Worm (Caenorhabditis elegans) whole organism, young adult: ENCODE results near the gene jmjd-3.1.

Source experiments
- B0019.2 ChIP-seq: fragments of 200-800 bp; sonication (Bioruptor generic); conservative IDR thresholded peaks from 2 replicates; pipeline ENCODE4 v1.3.6; 2022; ENCODE audit warnings: missing genetic modification reagents, missing genetic modification characterization, missing compliant biosample characterization
- B0336.3 ChIP-seq: fragments of 200-800 bp; sonication (Bioruptor generic); IDR thresholded peaks from 2 replicates; pipeline ENCODE4 v1.3.6; 2022; ENCODE audit warnings: missing genetic modification characterization, missing compliant biosample characterization
- F33H1.4 ChIP-seq: fragments of 200-800 bp; sonication (Bioruptor generic); IDR thresholded peaks from 2 replicates; pipeline ENCODE4 v1.3.6; 2022; ENCODE audit warnings: missing genetic modification reagents, missing genetic modification characterization, missing compliant biosample characterization
- F55B11.4 ChIP-seq: sonication (generic microtip); optimal IDR thresholded peaks from 2 replicates; lab custom pipeline; 2016; ENCODE audit warnings: missing compliant biosample characterization, missing genetic modification characterization, borderline replicate concordance; ENCODE audit not compliant: insufficient read depth
- Y56A3A.18 ChIP-seq: fragments of 200-800 bp; sonication (Bioruptor generic); IDR thresholded peaks from 2 replicates; pipeline ENCODE4 v1.3.6; 2022; ENCODE audit warnings: missing genetic modification reagents, missing genetic modification characterization, missing compliant biosample characterization
- Y67H2A.10 ChIP-seq: fragments of 200-800 bp; sonication (Bioruptor generic); conservative IDR thresholded peaks from 2 replicates; pipeline ENCODE4 v1.3.6; 2022; ENCODE audit warnings: missing genetic modification reagents, missing genetic modification characterization, missing compliant biosample characterization
- ama-1 ChIP-seq, 3 experiments: fragments of 150-350 bp in 1 of 3; sonication (generic microtip) in 2 of 3; optimal IDR thresholded peaks; 2 replicates each; lab custom pipeline; 2014 to 2018; ENCODE audit warnings: missing biosample characterization in 2 of 3, missing genetic modification characterization in 2 of 3, missing genetic modification reagents in 2 of 3
- aptf-2 ChIP-seq: fragments of 200-800 bp; sonication (Bioruptor generic); conservative IDR thresholded peaks from 2 replicates; pipeline ENCODE4 v1.3.6; 2022; ENCODE audit warnings: missing genetic modification reagents, missing genetic modification characterization, missing compliant biosample characterization
- aptf-3 ChIP-seq: fragments of 200-800 bp; sonication (Bioruptor generic); IDR thresholded peaks from 2 replicates; pipeline ENCODE4 v1.3.6; 2022; ENCODE audit warnings: missing genetic modification characterization, missing compliant biosample characterization
- atf-7 ChIP-seq: sonication (generic microtip); optimal IDR thresholded peaks from 2 replicates; lab custom pipeline; 2017; ENCODE audit warnings: mild to moderate bottlenecking, missing genetic modification characterization, missing compliant biosample characterization
- athp-1 ChIP-seq: sonication (generic microtip); optimal IDR thresholded peaks from 2 replicates; lab custom pipeline; 2017; ENCODE audit warnings: mild to moderate bottlenecking, missing genetic modification characterization, missing compliant biosample characterization
- attf-3 ChIP-seq: fragments of 200-800 bp; sonication (Bioruptor generic); conservative IDR thresholded peaks from 2 replicates; pipeline ENCODE4 v1.3.6; 2022; ENCODE audit warnings: missing genetic modification reagents, missing genetic modification characterization, missing compliant biosample characterization
- attf-6 ChIP-seq: fragments of 200-800 bp; sonication (Bioruptor generic); IDR thresholded peaks from 2 replicates; pipeline ENCODE4 v1.3.6; 2022; ENCODE audit warnings: missing genetic modification reagents, missing genetic modification characterization, missing compliant biosample characterization
- ccch-3 ChIP-seq: fragments of 200-800 bp; sonication (Bioruptor generic); optimal IDR thresholded peaks from 2 replicates; lab custom pipeline; 2018; ENCODE audit warnings: mild to moderate bottlenecking, missing genetic modification characterization, missing compliant biosample characterization
- ceh-100 ChIP-seq: fragments of 200-800 bp; sonication (Bioruptor generic); IDR thresholded peaks from 2 replicates; pipeline ENCODE4 v1.3.6; 2022; ENCODE audit warnings: missing genetic modification reagents, missing genetic modification characterization, missing compliant biosample characterization
- ceh-27 ChIP-seq: fragments of 200-800 bp; sonication (Bioruptor generic); optimal IDR thresholded peaks from 2 replicates; lab custom pipeline; 2018; ENCODE audit warnings: mild to moderate bottlenecking, missing genetic modification characterization, moderate library complexity, missing compliant biosample characterization
- ceh-40 ChIP-seq: fragments of 200-800 bp; sonication (Bioruptor generic); IDR thresholded peaks from 2 replicates; pipeline ENCODE4 v1.3.6; 2022; ENCODE audit warnings: missing genetic modification characterization, missing compliant biosample characterization
- ceh-91 ChIP-seq: fragments of 200-800 bp; sonication (Bioruptor generic); IDR thresholded peaks from 2 replicates; pipeline ENCODE4 v1.3.6; 2022; ENCODE audit warnings: missing genetic modification reagents, missing genetic modification characterization, missing compliant biosample characterization
- chd-7 ChIP-seq: sonication (generic microtip); optimal IDR thresholded peaks from 2 replicates; lab custom pipeline; 2016; ENCODE audit warnings: mild to moderate bottlenecking, missing genetic modification characterization, moderate library complexity, missing compliant biosample characterization
- dpl-1 ChIP-seq: fragments of 150-350 bp; optimal IDR thresholded peaks from 2 replicates; lab custom pipeline; 2014; ENCODE audit warnings: missing biosample characterization, missing genetic modification reagents, missing genetic modification characterization
- egl-18 ChIP-seq: fragments of 200-800 bp; sonication (Bioruptor generic); IDR thresholded peaks from 2 replicates; pipeline ENCODE4 v1.3.6; 2022; ENCODE audit warnings: missing genetic modification reagents, missing genetic modification characterization, missing compliant biosample characterization
- ets-4 ChIP-seq: fragments of 200-800 bp; sonication (Bioruptor generic); optimal IDR thresholded peaks from 2 replicates; lab custom pipeline; 2018; ENCODE audit warnings: mild to moderate bottlenecking, missing genetic modification characterization, missing compliant biosample characterization
- hmg-1.2 ChIP-seq: fragments of 200-800 bp; sonication (Bioruptor generic); IDR thresholded peaks from 2 replicates; pipeline ENCODE4 v1.3.6; 2022; ENCODE audit warnings: missing genetic modification reagents, missing genetic modification characterization, missing compliant biosample characterization
- let-607 ChIP-seq, 2 experiments: fragments of 200-800 bp in 1 of 2; sonication (Bioruptor generic) in 1 of 2; sonication (generic microtip) in 1 of 2; optimal IDR thresholded peaks; 2 replicates each; lab custom pipeline; 2016 to 2018; ENCODE audit warnings: mild to moderate bottlenecking in 2 of 2, missing compliant biosample characterization in 2 of 2, missing genetic modification characterization in 2 of 2, moderate library complexity in 2 of 2, missing genotype in 1 of 2
- lin-40 ChIP-seq: sonication (generic microtip); optimal IDR thresholded peaks from 2 replicates; lab custom pipeline; 2016; ENCODE audit warnings: missing genetic modification characterization, mild to moderate bottlenecking, missing compliant biosample characterization, missing genotype, missing genetic modification reagents
- lsy-27 ChIP-seq: sonication (generic microtip); optimal IDR thresholded peaks from 2 replicates; lab custom pipeline; 2017; ENCODE audit warnings: missing genetic modification characterization, mild to moderate bottlenecking, missing compliant biosample characterization, antibody characterized with exemption, missing genotype, borderline replicate concordance; ENCODE audit not compliant: insufficient read depth
- madf-10 ChIP-seq: sonication (generic microtip); optimal IDR thresholded peaks from 2 replicates; lab custom pipeline; 2016; ENCODE audit warnings: mild to moderate bottlenecking, missing genetic modification characterization, missing compliant biosample characterization
- nfya-1 ChIP-seq: sonication (generic microtip); optimal IDR thresholded peaks from 2 replicates; lab custom pipeline; 2017; ENCODE audit warnings: antibody characterized with exemption, missing compliant biosample characterization, missing genetic modification characterization, borderline replicate concordance; ENCODE audit not compliant: insufficient read depth
- nfya-2 ChIP-seq: fragments of 200-800 bp; sonication (Bioruptor generic); IDR thresholded peaks from 2 replicates; pipeline ENCODE4 v1.3.6; 2022; ENCODE audit warnings: missing genetic modification reagents, missing genetic modification characterization, missing compliant biosample characterization
- nhr-80 ChIP-seq: sonication (generic microtip); optimal IDR thresholded peaks from 2 replicates; lab custom pipeline; 2016; ENCODE audit warnings: missing genetic modification characterization, missing compliant biosample characterization
- pha-4 ChIP-seq: fragments of 150-350 bp; sonication (generic microtip); optimal IDR thresholded peaks from 2 replicates; lab custom pipeline; 2014; ENCODE audit warnings: missing biosample characterization, missing genetic modification reagents, missing genetic modification characterization
- snpc-1.1 ChIP-seq: sonication (generic microtip); optimal IDR thresholded peaks from 2 replicates; lab custom pipeline; 2017; ENCODE audit warnings: missing genetic modification characterization, mild to moderate bottlenecking, missing compliant biosample characterization, antibody characterized with exemption, moderate library complexity, missing genotype, missing genetic modification reagents; ENCODE audit not compliant: insufficient read depth
- somi-1 ChIP-seq: fragments of 200-800 bp; sonication (Bioruptor generic); optimal IDR thresholded peaks from 2 replicates; lab custom pipeline; 2018; ENCODE audit warnings: mild to moderate bottlenecking, missing genetic modification characterization, missing compliant biosample characterization
- sptf-2 ChIP-seq: fragments of 200-800 bp; sonication (Bioruptor generic); optimal IDR thresholded peaks from 2 replicates; lab custom pipeline; 2018; ENCODE audit warnings: mild to moderate bottlenecking, missing genetic modification characterization, missing compliant biosample characterization
- tbp1 ChIP-seq: fragments of 200-800 bp; sonication (Bioruptor generic); optimal IDR thresholded peaks from 2 replicates; lab custom pipeline; 2018; ENCODE audit warnings: mild to moderate bottlenecking, missing genetic modification characterization, missing compliant biosample characterization
- tlf-1 ChIP-seq: fragments of 200-800 bp; sonication (Bioruptor generic); optimal IDR thresholded peaks from 2 replicates; lab custom pipeline; 2018; ENCODE audit warnings: mild to moderate bottlenecking, missing genetic modification characterization, missing compliant biosample characterization
- unc-62 ChIP-seq: fragments of 150-350 bp; optimal IDR thresholded peaks from 2 replicates; lab custom pipeline; 2014; ENCODE audit warnings: missing biosample characterization, missing genetic modification reagents, missing genetic modification characterization
- zim-3 ChIP-seq: sonication (generic microtip); optimal IDR thresholded peaks from 2 replicates; lab custom pipeline; 2017; ENCODE audit warnings: mild to moderate bottlenecking, missing genetic modification characterization, moderate library complexity, missing compliant biosample characterization
- ztf-28 ChIP-seq: fragments of 200-800 bp; sonication (Bioruptor generic); IDR thresholded peaks from 2 replicates; pipeline ENCODE4 v1.3.6; 2022; ENCODE audit warnings: missing genetic modification reagents, missing genetic modification characterization, missing compliant biosample characterization
- ztf-3 ChIP-seq: fragments of 200-800 bp; sonication (Bioruptor generic); optimal IDR thresholded peaks from 2 replicates; lab custom pipeline; 2018; ENCODE audit warnings: mild to moderate bottlenecking, missing genetic modification characterization, missing compliant biosample characterization

Gene jmjd-3.1

DNA sequence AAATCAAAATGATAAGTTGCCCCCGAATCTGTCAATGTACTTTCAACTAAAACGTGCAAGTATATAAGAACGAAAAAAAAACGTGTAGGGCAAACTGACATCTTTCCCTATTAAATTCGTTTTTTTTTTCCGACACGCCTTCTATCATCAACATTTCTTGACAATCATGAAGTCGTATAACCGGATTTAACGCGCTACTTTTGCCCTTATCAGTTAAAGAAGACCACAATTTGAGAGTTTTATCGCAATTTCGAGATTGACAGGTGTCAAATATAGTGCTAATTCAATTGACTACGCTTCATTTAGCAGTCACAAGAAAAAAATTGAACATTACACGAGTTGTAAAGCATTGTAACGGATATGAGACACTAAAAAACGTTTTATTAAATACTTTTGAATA is 3.7 kb upstream of the jmjd-3.1 start:
- TF ChIP-seq unc-62 (GFP tag; lab: Kevin White, UChicago) (peak; percentile 89), attf-6 (no peak), ceh-27 (GFP tag; lab: Kevin White, UChicago) (no peak), egl-18 (GFP tag; lab: Robert Waterston, UW) (no peak), ceh-91 (GFP tag; lab: Robert Waterston, UW) (no peak), B0019.2 (GFP tag; lab: Robert Waterston, UW) (no peak), tlf-1 (GFP tag; lab: Kevin White, UChicago) (no peak), ets-4 (GFP tag; lab: Kevin White, UChicago) (peak; percentile 99), ztf-3 (GFP tag; lab: Kevin White, UChicago) (no peak), ceh-40 (no peak), tbp1 (peak; percentile 20), Y67H2A.10 (GFP tag; lab: Robert Waterston, UW) (no peak), pha-4 (tag; lab: Kevin White, UChicago) (peak; percentile 12), ztf-28 (GFP tag; lab: Robert Waterston, UW) (no peak), let-607 (tag; optimal IDR thresholded peaks at IDR 0.05; lab: Kevin White, UChicago) (peak; percentile 45 to 55), Y56A3A.18 (GFP tag; lab: Robert Waterston, UW) (no peak), athp-1 (no peak), nhr-80 (tag; lab: Kevin White, UChicago) (peak; percentile 79), F55B11.4 (tag; lab: Kevin White, UChicago) (no peak), B0336.3 (no peak), F33H1.4 (no peak), nfya-1 (tag; lab: Kevin White, UChicago) (no peak), lin-40 (tag; lab: Kevin White, UChicago) (peak; percentile 34), aptf-3 (no peak), atf-7 (tag; lab: Kevin White, UChicago) (peak; percentile 24)

DNA sequence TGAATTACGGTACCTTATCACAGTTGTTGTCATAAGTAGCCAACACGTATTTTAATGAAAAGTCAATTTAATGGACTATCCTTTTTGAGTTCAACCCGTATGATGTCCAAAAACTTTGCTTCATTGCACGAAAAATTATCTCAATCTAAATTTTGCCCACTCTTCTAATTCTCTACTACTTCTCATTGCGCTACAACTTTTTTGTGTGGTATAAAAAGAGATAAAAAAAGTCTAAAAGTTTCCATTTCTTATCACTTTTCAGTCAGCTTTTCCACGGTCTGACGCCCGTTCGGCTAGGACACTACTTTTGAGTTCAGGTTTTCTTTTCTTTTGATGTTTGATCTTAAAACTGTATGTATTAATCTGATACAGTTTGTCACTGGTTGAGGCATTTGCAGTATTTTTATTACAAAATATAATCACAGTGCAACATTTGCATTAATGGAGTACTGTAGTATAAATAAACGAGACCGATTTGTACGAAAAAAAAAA is 3.0 kb upstream of the jmjd-3.1 start:
- TF ChIP-seq ceh-100 (no peak), madf-10 (tag; lab: Kevin White, UChicago) (no peak), sptf-2 (no peak), lsy-27 (no peak), zim-3 (tag; lab: Kevin White, UChicago) (no peak), snpc-1.1 (tag; lab: Kevin White, UChicago) (no peak), dpl-1 (GFP tag; lab: Kevin White, UChicago) (no peak), ccch-3 (no peak), chd-7 (tag; lab: Kevin White, UChicago) (no peak), nfya-2 (no peak), ama-1 (optimal IDR thresholded peaks at IDR 0.05; lab: Kevin White, UChicago) (no peak), ama-1 (GFP tag; optimal IDR thresholded peaks at IDR 0.05; lab: Kevin White, UChicago) (no peak), Y56A3A.18 (GFP tag; lab: Robert Waterston, UW) (no peak), hmg-1.2 (no peak), aptf-2 (no peak), somi-1 (GFP tag; lab: Kevin White, UChicago) (no peak), attf-3 (GFP tag; lab: Robert Waterston, UW) (no peak)
